Fruit fly (Drosophila melanogaster): ENCODE results near the gene FoxP.

DNA sequence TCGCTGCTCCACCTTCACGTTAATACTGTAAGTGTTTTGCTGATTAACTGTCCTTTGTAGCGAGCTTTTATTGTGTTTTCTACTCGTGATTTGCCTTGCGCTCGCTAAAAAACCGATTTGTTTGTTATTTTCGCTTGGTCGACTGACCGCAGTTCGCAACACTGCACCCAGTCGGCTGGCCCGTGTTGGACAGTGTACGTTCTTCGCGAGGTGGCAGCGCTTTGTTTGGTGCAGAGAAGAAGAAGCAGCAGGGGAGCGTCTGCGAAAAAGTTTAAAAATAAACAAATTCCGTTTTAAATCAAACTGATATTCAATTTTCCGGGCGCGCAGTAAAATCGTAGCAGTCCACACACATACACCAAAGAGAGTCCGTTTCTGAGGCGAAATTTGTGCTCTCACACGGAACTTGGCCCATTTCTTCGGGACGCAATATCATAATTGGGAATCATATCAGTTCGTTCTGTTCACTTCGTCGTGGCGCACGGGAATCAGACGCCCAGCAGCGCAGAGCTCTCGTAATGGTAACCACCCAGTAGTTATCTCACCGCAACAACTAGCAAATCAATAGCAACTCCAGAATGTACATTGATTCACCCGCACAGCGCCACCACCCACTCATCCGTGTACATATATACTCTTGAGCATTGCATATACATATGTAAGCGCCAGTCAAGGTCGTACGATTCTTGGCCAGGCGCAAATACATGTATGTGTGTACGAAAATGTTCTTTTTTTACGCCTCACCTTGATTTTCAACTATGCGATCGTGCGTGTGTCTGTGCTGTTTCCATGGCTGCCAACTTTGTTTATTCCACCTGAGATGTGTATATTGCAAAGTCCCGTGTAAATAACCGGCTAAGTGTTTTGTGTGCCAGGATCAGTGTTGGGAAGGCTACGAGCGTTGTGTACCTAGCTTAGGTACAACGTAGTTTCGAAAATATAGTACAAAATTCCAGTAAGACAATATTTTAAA is 37.2 kb upstream of the FoxP start, which contains the start of gene Naa80:
- TF ChIP-seq Mad (GFP tag; optimal IDR thresholded peaks at IDR 0.05) = peak; percentile 69
- TF ChIP-seq pnt (GFP tag; optimal IDR thresholded peaks at IDR 0.05) = peak; percentile 44
- TF ChIP-seq Drgx (GFP tag; IDR thresholded peaks at IDR 0.05) = peak; percentile 11; the same call in 1 of the 2 replicates
- peak; percentile 72 for TF ChIP-seq CG10543 (GFP tag; optimal IDR thresholded peaks at IDR 0.05)
- TF ChIP-seq Gug (GFP tag; IDR thresholded peaks at IDR 0.05) = peak; percentile 50; the same call in 2 of the 4 replicates
- TF ChIP-seq Bteb2 (GFP tag; optimal IDR thresholded peaks at IDR 0.05) = peak; percentile 50
- TF ChIP-seq Opbp (GFP tag; IDR thresholded peaks at IDR 0.05; ENCODE audit: partially characterized antibody) = peak; percentile 59
- TF ChIP-seq CG12071 (GFP tag; optimal IDR thresholded peaks at IDR 0.05) = peak; percentile 32
- peak; percentile 63 for TF ChIP-seq lbe (GFP tag; optimal IDR thresholded peaks at IDR 0.05)
- TF ChIP-seq CG2116 (GFP tag; optimal IDR thresholded peaks at IDR 0.05) = peak; percentile 81
- TF ChIP-seq HLH4C (GFP tag; IDR thresholded peaks at IDR 0.05; ENCODE audit: partially characterized antibody) = 0 out of 3 replicates have a peak, but pooled peaks have one; percentile 23
- TF ChIP-seq CG7556 (GFP tag; optimal IDR thresholded peaks at IDR 0.05) = peak; percentile 48
